Fruit fly (Drosophila melanogaster) whole organism, embryonic: ENCODE measurements around the gene CG44006.

Source experiments
- Abd-B ChIP-seq: fragments of 200-800 bp; sonication (Bioruptor generic); optimal IDR thresholded peaks from 2 replicates; lab custom pipeline; 2018; ENCODE audit warnings: missing biosample characterization, mild to moderate bottlenecking, missing genetic modification characterization, moderate library complexity
- CG10209 ChIP-seq: fragments of 200-800 bp; sonication (Bioruptor generic); optimal IDR thresholded peaks from 3 replicates; lab custom pipeline; 2017; ENCODE audit warnings: missing biosample characterization, mild to moderate bottlenecking, missing genetic modification characterization, missing genetic modification reagents
- CG11504 ChIP-seq: fragments of 200-800 bp; sonication (Bioruptor generic); optimal IDR thresholded peaks from 3 replicates; lab custom pipeline; 2019; ENCODE audit warnings: missing biosample characterization, mild to moderate bottlenecking, missing genetic modification characterization, moderate library complexity
- CG13287 ChIP-seq: fragments of 200-800 bp; sonication (Bioruptor generic); IDR thresholded peaks from 2 replicates; pipeline ENCODE4 v1.3.6; 2022; ENCODE audit warnings: missing biosample characterization, missing genetic modification characterization; ENCODE audit not compliant: partially characterized antibody
- CG13775 ChIP-seq: fragments of 200-800 bp; sonication (Bioruptor generic); optimal IDR thresholded peaks from 3 replicates; lab custom pipeline; 2017; ENCODE audit warnings: missing biosample characterization, mild to moderate bottlenecking, missing genetic modification characterization
- CG16815 ChIP-seq: fragments of 200-800 bp; sonication (Bioruptor generic); optimal IDR thresholded peaks from 3 replicates; lab custom pipeline; 2017; ENCODE audit warnings: missing biosample characterization, mild to moderate bottlenecking, missing genetic modification characterization
- CG2202 ChIP-seq: fragments of 200-800 bp; sonication (Bioruptor generic); optimal IDR thresholded peaks from 2 replicates; lab custom pipeline; 2018; ENCODE audit warnings: missing biosample characterization, mild to moderate bottlenecking, missing genetic modification characterization
- CG43689 ChIP-seq: fragments of 200-800 bp; sonication (Bioruptor generic); IDR thresholded peaks from 2 replicates; pipeline ENCODE4 v1.3.6; 2022; ENCODE audit warnings: missing biosample characterization, missing genetic modification characterization
- CG4820 ChIP-seq: fragments of 200-800 bp; sonication (Bioruptor generic); optimal IDR thresholded peaks from 3 replicates; lab custom pipeline; 2016; ENCODE audit warnings: missing biosample characterization, missing genetic modification characterization
- CG5245 ChIP-seq: fragments of 200-800 bp; sonication (Bioruptor generic); optimal IDR thresholded peaks from 3 replicates; lab custom pipeline; 2016; ENCODE audit warnings: missing biosample characterization, missing genetic modification characterization
- CG6683 ChIP-seq: fragments of 200-800 bp; sonication (Bioruptor generic); optimal IDR thresholded peaks from 2 replicates; lab custom pipeline; 2017; ENCODE audit warnings: missing biosample characterization, mild to moderate bottlenecking, missing genetic modification characterization, missing genetic modification reagents
- CG7372 ChIP-seq: fragments of 200-800 bp; sonication (Bioruptor generic); IDR thresholded peaks from 2 replicates; pipeline ENCODE4 v1.3.6; 2022; ENCODE audit warnings: missing biosample characterization, missing genetic modification characterization
- CG7987 ChIP-seq: fragments of 200-800 bp; sonication (Bioruptor generic); optimal IDR thresholded peaks from 2 replicates; lab custom pipeline; 2018; ENCODE audit warnings: missing biosample characterization, mild to moderate bottlenecking, missing genetic modification characterization, moderate library complexity
- CG8478 ChIP-seq: fragments of >200 bp; optimal IDR thresholded peaks from 2 replicates; lab custom pipeline; 2018
- CoRest ChIP-seq: fragments of 200-800 bp; sonication (Bioruptor generic); optimal IDR thresholded peaks from 3 replicates; lab custom pipeline; 2018; ENCODE audit warnings: missing biosample characterization, mild to moderate bottlenecking, missing genetic modification characterization, moderate library complexity
- Doc2 ChIP-seq: fragments of 200-800 bp; sonication (Bioruptor generic); IDR thresholded peaks from 2 replicates; pipeline ENCODE4 v1.3.6; 2022; ENCODE audit warnings: missing biosample characterization, missing genetic modification characterization
- Eip74EF ChIP-seq, 2 experiments: fragments of 200-800 bp in 1 of 2; fragments of >200 bp in 1 of 2; sonication (Bioruptor generic) in 1 of 2; optimal IDR thresholded peaks; 2 replicates each; lab custom pipeline; 2017 to 2019; ENCODE audit warnings: missing biosample characterization in 2 of 2, missing genetic modification characterization in 2 of 2, mild to moderate bottlenecking in 1 of 2, moderate library complexity in 1 of 2
- Ets97D ChIP-seq: fragments of 200-800 bp; sonication (Bioruptor generic); optimal IDR thresholded peaks from 3 replicates; lab custom pipeline; 2016; ENCODE audit warnings: missing biosample characterization, missing genetic modification characterization
- Fer1 ChIP-seq: fragments of 200-800 bp; sonication (Bioruptor generic); optimal IDR thresholded peaks from 2 replicates; lab custom pipeline; 2017; ENCODE audit warnings: missing biosample characterization, mild to moderate bottlenecking, missing genetic modification characterization
- Fer3 ChIP-seq: fragments of 200-800 bp; sonication (Bioruptor generic); optimal IDR thresholded peaks from 2 replicates; lab custom pipeline; 2018; ENCODE audit warnings: missing biosample characterization, mild to moderate bottlenecking, missing genetic modification characterization, moderate library complexity
- Hmr ChIP-seq: fragments of 200-800 bp; sonication (Bioruptor generic); optimal IDR thresholded peaks from 3 replicates; lab custom pipeline; 2017; ENCODE audit warnings: mild to moderate bottlenecking, missing biosample characterization, missing genetic modification reagents, missing genetic modification characterization
- Lpt ChIP-seq: fragments of >200 bp; optimal IDR thresholded peaks from 2 replicates; lab custom pipeline; 2018; ENCODE audit warnings: missing biosample characterization, missing genetic modification characterization
- MTF-1 ChIP-seq: fragments of 200-800 bp; sonication (Bioruptor generic); optimal IDR thresholded peaks from 2 replicates; lab custom pipeline; 2018; ENCODE audit warnings: missing biosample characterization, mild to moderate bottlenecking, missing genetic modification characterization, borderline replicate concordance
- NC2α ChIP-seq: fragments of 200-800 bp; sonication (Bioruptor generic); optimal IDR thresholded peaks from 2 replicates; lab custom pipeline; 2016; ENCODE audit warnings: missing biosample characterization, missing genetic modification characterization
- Neu2 ChIP-seq: fragments of 200-800 bp; sonication (Bioruptor generic); optimal IDR thresholded peaks from 3 replicates; lab custom pipeline; 2016; ENCODE audit warnings: missing biosample characterization, missing genetic modification characterization, borderline replicate concordance
- Oaz ChIP-seq: fragments of 200-800 bp; sonication (Bioruptor generic); IDR thresholded peaks from 2 replicates; pipeline ENCODE4 v1.3.6; 2022; ENCODE audit warnings: missing biosample characterization, missing genetic modification characterization
- Poxn ChIP-seq: fragments of 200-800 bp; sonication (Bioruptor generic); IDR thresholded peaks from 2 replicates; pipeline ENCODE4 v1.3.6; 2022; ENCODE audit warnings: missing biosample characterization, missing genetic modification characterization
- Ptx1 ChIP-seq: fragments of 200-800 bp; sonication (Bioruptor generic); IDR thresholded peaks from 2 replicates; pipeline ENCODE4 v1.3.6; 2022; ENCODE audit warnings: missing biosample characterization, missing genetic modification characterization
- Sox102F ChIP-seq: fragments of 200-800 bp; sonication (Bioruptor generic); optimal IDR thresholded peaks from 2 replicates; lab custom pipeline; 2018; ENCODE audit warnings: missing biosample characterization, mild to moderate bottlenecking, missing genetic modification characterization, moderate library complexity
- Spps ChIP-seq: fragments of 200-800 bp; sonication (Bioruptor generic); optimal IDR thresholded peaks from 2 replicates; lab custom pipeline; 2018; ENCODE audit warnings: missing biosample characterization, mild to moderate bottlenecking, missing genetic modification characterization
- Sry-δ ChIP-seq: fragments of 200-800 bp; sonication (Bioruptor generic); optimal IDR thresholded peaks from 2 replicates; lab custom pipeline; 2016; ENCODE audit warnings: missing biosample characterization, missing genetic modification characterization
- Xbp1 ChIP-seq: fragments of 200-800 bp; sonication (Bioruptor generic); optimal IDR thresholded peaks from 3 replicates; lab custom pipeline; 2016; ENCODE audit warnings: missing biosample characterization, mild to moderate bottlenecking, missing genetic modification characterization
- ac ChIP-seq: fragments of 200-800 bp; sonication (Bioruptor generic); optimal IDR thresholded peaks from 3 replicates; lab custom pipeline; 2017; ENCODE audit warnings: missing biosample characterization, mild to moderate bottlenecking, missing genetic modification characterization
- al ChIP-seq: fragments of 200-800 bp; sonication (Bioruptor generic); IDR thresholded peaks from 2 replicates; pipeline ENCODE4 v1.3.6; 2022; ENCODE audit warnings: missing biosample characterization, missing genetic modification characterization
- amos ChIP-seq: fragments of 200-800 bp; sonication (Bioruptor generic); IDR thresholded peaks from 2 replicates; pipeline ENCODE4 v1.3.6; 2022; ENCODE audit warnings: missing biosample characterization, missing genetic modification characterization; ENCODE audit not compliant: partially characterized antibody
- ase ChIP-seq: fragments of 200-800 bp; sonication (Bioruptor generic); IDR thresholded peaks from 3 replicates; pipeline ENCODE4 v1.3.6; 2022; ENCODE audit warnings: missing biosample characterization, missing genetic modification characterization
- da ChIP-seq: fragments of 200-800 bp; sonication (Bioruptor generic); optimal IDR thresholded peaks from 2 replicates; lab custom pipeline; 2016; ENCODE audit warnings: missing biosample characterization, missing genetic modification characterization
- en ChIP-seq: fragments of 200-800 bp; sonication (Bioruptor generic); optimal IDR thresholded peaks from 2 replicates; lab custom pipeline; 2016; ENCODE audit warnings: missing biosample characterization, missing genetic modification characterization
- esg ChIP-seq: fragments of 200-800 bp; sonication (Bioruptor generic); conservative IDR thresholded peaks from 2 replicates; pipeline ENCODE4 v1.3.6; 2022; ENCODE audit warnings: missing biosample characterization, missing genetic modification characterization
- eve ChIP-seq, 2 experiments: fragments of >200 bp; optimal IDR thresholded peaks; 2 replicates each; lab custom pipeline; 2017; ENCODE audit warnings: missing biosample characterization in 2 of 2, missing genetic modification characterization in 2 of 2
- gcm2 ChIP-seq: fragments of 200-800 bp; sonication (Bioruptor generic); optimal IDR thresholded peaks from 2 replicates; lab custom pipeline; 2016; ENCODE audit warnings: missing biosample characterization, missing genetic modification characterization
- gsb ChIP-seq: fragments of 200-800 bp; sonication (Bioruptor generic); IDR thresholded peaks from 2 replicates; pipeline ENCODE4 v1.3.6; 2022; ENCODE audit warnings: missing biosample characterization, missing genetic modification characterization
- h ChIP-seq: fragments of >200 bp; optimal IDR thresholded peaks from 2 replicates; lab custom pipeline; 2017
- jumu ChIP-seq: fragments of 200-800 bp; sonication (Bioruptor generic); optimal IDR thresholded peaks from 3 replicates; lab custom pipeline; 2016; ENCODE audit warnings: missing biosample characterization, missing genetic modification characterization
- kah ChIP-seq: fragments of 200-800 bp; sonication (Bioruptor generic); optimal IDR thresholded peaks from 2 replicates; lab custom pipeline; 2018; ENCODE audit warnings: missing biosample characterization, mild to moderate bottlenecking, missing genetic modification characterization
- lbe ChIP-seq: fragments of 200-800 bp; sonication (Bioruptor generic); optimal IDR thresholded peaks from 2 replicates; lab custom pipeline; 2016; ENCODE audit warnings: missing biosample characterization, mild to moderate bottlenecking, missing genetic modification characterization
- luna ChIP-seq: fragments of 200-800 bp; sonication (Bioruptor generic); optimal IDR thresholded peaks from 2 replicates; lab custom pipeline; 2016; ENCODE audit warnings: missing biosample characterization, missing genetic modification characterization
- oc ChIP-seq: fragments of 200-800 bp; sonication (Bioruptor generic); optimal IDR thresholded peaks from 2 replicates; lab custom pipeline; 2018; ENCODE audit warnings: missing biosample characterization, mild to moderate bottlenecking, missing genetic modification characterization, moderate library complexity
- pita ChIP-seq: fragments of 200-800 bp; sonication (Bioruptor generic); optimal IDR thresholded peaks from 2 replicates; lab custom pipeline; 2017; ENCODE audit warnings: missing biosample characterization, mild to moderate bottlenecking, missing genetic modification characterization
- tx ChIP-seq: fragments of 200-800 bp; sonication (Bioruptor generic); optimal IDR thresholded peaks from 2 replicates; lab custom pipeline; 2016; ENCODE audit warnings: missing biosample characterization, missing genetic modification characterization
- wdn ChIP-seq: fragments of 200-800 bp; sonication (Bioruptor generic); IDR thresholded peaks from 2 replicates; pipeline ENCODE4 v1.3.6; 2022; ENCODE audit warnings: missing biosample characterization, missing genetic modification characterization
- zfh1 ChIP-seq: fragments of 200-800 bp; sonication (Bioruptor generic); IDR thresholded peaks from 3 replicates; pipeline ENCODE4 v1.3.6; 2022; ENCODE audit warnings: missing biosample characterization, missing genetic modification characterization

Gene CG44006

dm6 chr3L:18109459-18109863, 39.5 kb upstream of the CG44006 start, which contains the start of the genes Polr3D and mus304 (continued):
- TF ChIP-seq Spps: no peak
- TF ChIP-seq Lpt (GFP tag; lab: Kevin White, UChicago): no peak
- TF ChIP-seq jumu (GFP tag; lab: Kevin White, UChicago): peak; percentile 20
- no peak for TF ChIP-seq ase (GFP tag; lab: Robert Waterston, UW)
- peak; percentile 14 for TF ChIP-seq CG13775 (GFP tag; lab: Kevin White, UChicago)
- TF ChIP-seq MTF-1 (GFP tag; lab: Kevin White, UChicago): no peak
- TF ChIP-seq CG7987 (GFP tag; lab: Kevin White, UChicago): no peak
- no peak for TF ChIP-seq en (GFP tag; lab: Kevin White, UChicago)
- TF ChIP-seq Abd-B: no peak
- no peak for TF ChIP-seq Doc2 (GFP tag; lab: Robert Waterston, UW)
- no peak for TF ChIP-seq luna (GFP tag; lab: Kevin White, UChicago)
- TF ChIP-seq CG8478: no peak
- TF ChIP-seq gsb (GFP tag; lab: Robert Waterston, UW): no peak
- no peak for TF ChIP-seq CG43689
- TF ChIP-seq CG6683: no peak
- no peak for TF ChIP-seq wdn (GFP tag; lab: Robert Waterston, UW)
- TF ChIP-seq gcm2: no peak
- no peak for TF ChIP-seq CG16815 (GFP tag; lab: Kevin White, UChicago)
- TF ChIP-seq lbe (GFP tag; lab: Kevin White, UChicago): no peak
- TF ChIP-seq Hmr (GFP tag; lab: Kevin White, UChicago): no peak
- TF ChIP-seq CG7372 (GFP tag; lab: Robert Waterston, UW): peak; percentile 28; the same call in 1 of the 2 replicates
- TF ChIP-seq CG4820 (GFP tag; lab: Kevin White, UChicago): no peak
- no peak for TF ChIP-seq oc (tag; lab: Kevin White, UChicago)
- TF ChIP-seq NC2α: no peak
- TF ChIP-seq CG2202 (tag; lab: Kevin White, UChicago): no peak
- peak; percentile 62 for TF ChIP-seq Ets97D
- no peak for TF ChIP-seq Eip74EF (GFP tag; optimal IDR thresholded peaks at IDR 0.05; lab: Kevin White, UChicago)
- peak; percentile 75 for TF ChIP-seq Sry-δ (GFP tag; lab: Kevin White, UChicago)
- no peak for TF ChIP-seq h (lab: Kevin White, UChicago)
- no peak for TF ChIP-seq Oaz
- TF ChIP-seq eve (GFP tag; optimal IDR thresholded peaks at IDR 0.05; lab: Kevin White, UChicago): no peak
- no peak for TF ChIP-seq Sox102F (GFP tag; lab: Kevin White, UChicago)
- TF ChIP-seq CoRest (tag; lab: Kevin White, UChicago): peak; percentile 50
- no peak for TF ChIP-seq da (GFP tag; lab: Kevin White, UChicago)
- TF ChIP-seq CG13287 (GFP tag; lab: Robert Waterston, UW): peak; percentile 74
- peak; percentile 27 for TF ChIP-seq Xbp1 (GFP tag; lab: Kevin White, UChicago)
- TF ChIP-seq amos (GFP tag; lab: Robert Waterston, UW): peak; percentile 44; the same call in 1 of the 2 replicates
- no peak for TF ChIP-seq kah (GFP tag; lab: Kevin White, UChicago)
- TF ChIP-seq CG11504 (tag; lab: Kevin White, UChicago): peak; percentile 33
- no peak for TF ChIP-seq Poxn (GFP tag; lab: Robert Waterston, UW)
- no peak for TF ChIP-seq al (GFP tag; lab: Robert Waterston, UW)
- no peak for TF ChIP-seq esg (GFP tag; lab: Robert Waterston, UW)
- no peak for TF ChIP-seq pita (GFP tag; lab: Kevin White, UChicago)
- no peak for TF ChIP-seq zfh1 (GFP tag; lab: Robert Waterston, UW)
- TF ChIP-seq Fer3 (tag; lab: Kevin White, UChicago): no peak
- TF ChIP-seq Neu2 (GFP tag; lab: Kevin White, UChicago): peak; percentile 14
- no peak for TF ChIP-seq CG5245 (GFP tag; lab: Kevin White, UChicago)
- TF ChIP-seq Fer1: peak; percentile 40
- TF ChIP-seq CG10209 (GFP tag; lab: Kevin White, UChicago): no peak
- no peak for TF ChIP-seq ac (GFP tag; lab: Kevin White, UChicago)
- TF ChIP-seq Ptx1 (GFP tag; lab: Robert Waterston, UW): no peak
- no peak for TF ChIP-seq tx (GFP tag; lab: Kevin White, UChicago)
